Fruit fly (Drosophila melanogaster): Measurements from ENCODE around the gene Plap.

dm6 chr2L:1152693-1153092, 17.5 kb downstream of the Plap start:
- TF ChIP-seq psq (optimal IDR thresholded peaks at IDR 0.05) (no peak), h (optimal IDR thresholded peaks at IDR 0.05) (no peak), ttk (optimal IDR thresholded peaks at IDR 0.05) (no peak), insv (optimal IDR thresholded peaks at IDR 0.05) (no peak), Sin3A (optimal IDR thresholded peaks at IDR 0.05) (no peak), Myc (optimal IDR thresholded peaks at IDR 0.05) (no peak)
